Worm (Caenorhabditis elegans): ENCODE data around the gene txt-18.

- TF ChIP-seq him-1 (tag; optimal IDR thresholded peaks at IDR 0.05), result no peak
- no peak for TF ChIP-seq W03F9.2 (tag; optimal IDR thresholded peaks at IDR 0.05)
- no peak for TF ChIP-seq dao-5 (tag; optimal IDR thresholded peaks at IDR 0.05)
These were observed 37.7 kb upstream of the txt-18 start, which contains the start of gene C29F5.8 for ce11 chrII:6306125-6306524.

All from whole organism, L4/young adult.